Worm (Caenorhabditis elegans) whole organism, L2 larva: ENCODE data around the gene ebax-1.

Experiments
- C34F6.9 ChIP-seq: fragments of 150-350 bp; optimal IDR thresholded peaks from 2 replicates; lab custom pipeline; 2014; ENCODE audit warnings: missing biosample characterization, missing genetic modification characterization
- F13H6.1 ChIP-seq: sonication (generic microtip); optimal IDR thresholded peaks from 2 replicates; lab custom pipeline; 2016; ENCODE audit warnings: missing genetic modification characterization, missing compliant biosample characterization
- Y55F3AM.14 ChIP-seq: fragments of 200-800 bp; sonication (Bioruptor generic); optimal IDR thresholded peaks from 2 replicates; lab custom pipeline; 2018; ENCODE audit warnings: mild to moderate bottlenecking, missing genetic modification characterization, missing compliant biosample characterization
- alr-1 ChIP-seq: fragments of 150-350 bp; optimal IDR thresholded peaks from 2 replicates; lab custom pipeline; 2014; ENCODE audit warnings: missing biosample characterization, missing genetic modification characterization
- aly-2 ChIP-seq: fragments of 150-350 bp; optimal IDR thresholded peaks from 2 replicates; lab custom pipeline; 2014; ENCODE audit warnings: missing biosample characterization, missing genetic modification characterization
- blmp-1 ChIP-seq: sonication (generic microtip); optimal IDR thresholded peaks from 2 replicates; lab custom pipeline; 2017; ENCODE audit warnings: missing genetic modification characterization, mild to moderate bottlenecking, missing compliant biosample characterization, antibody characterized with exemption, moderate library complexity; ENCODE audit not compliant: insufficient read depth
- crh-2 ChIP-seq: sonication (generic microtip); optimal IDR thresholded peaks from 2 replicates; lab custom pipeline; 2017; ENCODE audit warnings: missing biosample characterization, missing genetic modification characterization
- dmd-4 ChIP-seq: sonication (generic microtip); optimal IDR thresholded peaks from 2 replicates; lab custom pipeline; 2017; ENCODE audit warnings: missing biosample characterization, missing genetic modification characterization
- elt-1 ChIP-seq: fragments of 150-350 bp; optimal IDR thresholded peaks from 2 replicates; lab custom pipeline; 2014; ENCODE audit warnings: missing biosample characterization, missing genetic modification characterization
- elt-3 ChIP-seq: sonication (generic microtip); optimal IDR thresholded peaks from 2 replicates; lab custom pipeline; 2017; ENCODE audit warnings: missing biosample characterization, missing genetic modification characterization
- gmeb-1 ChIP-seq: fragments of 150-350 bp; optimal IDR thresholded peaks from 2 replicates; lab custom pipeline; 2014; ENCODE audit warnings: missing biosample characterization, missing genetic modification characterization
- lin-11 ChIP-seq: fragments of 150-350 bp; sonication (generic microtip); optimal IDR thresholded peaks from 2 replicates; lab custom pipeline; 2014; ENCODE audit warnings: missing biosample characterization, missing genetic modification characterization, inconsistent platforms, mixed read lengths
- lin-13 ChIP-seq: fragments of 150-350 bp; optimal IDR thresholded peaks from 2 replicates; lab custom pipeline; 2014; ENCODE audit warnings: missing biosample characterization, missing genetic modification reagents, missing genetic modification characterization
- lin-39 ChIP-seq: fragments of 150-350 bp; optimal IDR thresholded peaks from 2 replicates; lab custom pipeline; 2014; ENCODE audit warnings: missing biosample characterization, missing genetic modification reagents, missing genetic modification characterization
- mab-5 ChIP-seq: fragments of 150-350 bp; optimal IDR thresholded peaks from 2 replicates; lab custom pipeline; 2014; ENCODE audit warnings: missing biosample characterization, missing genetic modification characterization
- nhr-10 ChIP-seq: sonication (generic microtip); optimal IDR thresholded peaks from 2 replicates; lab custom pipeline; 2017; ENCODE audit warnings: missing biosample characterization, missing genetic modification characterization
- nhr-11 ChIP-seq: fragments of 150-350 bp; optimal IDR thresholded peaks from 2 replicates; lab custom pipeline; 2014; ENCODE audit warnings: missing biosample characterization, missing genetic modification characterization
- nhr-129 ChIP-seq: fragments of 150-350 bp; optimal IDR thresholded peaks from 2 replicates; lab custom pipeline; 2014; ENCODE audit warnings: missing biosample characterization, missing genetic modification characterization
- nhr-21 ChIP-seq: fragments of 150-350 bp; optimal IDR thresholded peaks from 2 replicates; lab custom pipeline; 2014; ENCODE audit warnings: missing biosample characterization, missing genetic modification characterization
- nhr-23 ChIP-seq: fragments of 150-350 bp; optimal IDR thresholded peaks from 2 replicates; lab custom pipeline; 2014; ENCODE audit warnings: missing biosample characterization, missing genetic modification reagents, missing genetic modification characterization
- nhr-237 ChIP-seq: fragments of 150-350 bp; optimal IDR thresholded peaks from 2 replicates; lab custom pipeline; 2014; ENCODE audit warnings: missing biosample characterization, missing genetic modification characterization
- nhr-6 ChIP-seq: fragments of 150-350 bp; optimal IDR thresholded peaks from 2 replicates; lab custom pipeline; 2014; ENCODE audit warnings: missing biosample characterization, missing genetic modification characterization
- nhr-77 ChIP-seq: fragments of 150-350 bp; optimal IDR thresholded peaks from 2 replicates; lab custom pipeline; 2014; ENCODE audit warnings: missing biosample characterization, missing genetic modification characterization
- peb-1 ChIP-seq: fragments of 150-350 bp; optimal IDR thresholded peaks from 2 replicates; lab custom pipeline; 2014; ENCODE audit warnings: missing biosample characterization, missing genetic modification characterization
- sem-4 ChIP-seq: fragments of 150-350 bp; optimal IDR thresholded peaks from 2 replicates; lab custom pipeline; 2014; ENCODE audit warnings: missing biosample characterization, missing genetic modification reagents, missing genetic modification characterization
- skn-1 ChIP-seq: sonication (generic microtip); optimal IDR thresholded peaks from 2 replicates; lab custom pipeline; 2017; ENCODE audit warnings: missing biosample characterization, missing genetic modification characterization
- sma-3 ChIP-seq: sonication (generic microtip); optimal IDR thresholded peaks from 2 replicates; lab custom pipeline; 2016; ENCODE audit warnings: missing genetic modification reagents, missing genetic modification characterization, missing compliant biosample characterization
- sma-9 ChIP-seq, 2 experiments: fragments of 150-350 bp in 1 of 2; sonication (generic microtip) in 1 of 2; optimal IDR thresholded peaks; 2 replicates each; lab custom pipeline; 2014 to 2016; ENCODE audit warnings: missing genetic modification characterization in 2 of 2, mild to moderate bottlenecking in 1 of 2, missing biosample characterization in 1 of 2, missing compliant biosample characterization in 1 of 2, missing genetic modification reagents in 1 of 2, moderate library complexity in 1 of 2
- snpc-4 ChIP-seq: fragments of 150-350 bp; optimal IDR thresholded peaks from 2 replicates; lab custom pipeline; 2014; ENCODE audit warnings: missing biosample characterization, missing genetic modification characterization
- unc-55 ChIP-seq: fragments of 150-350 bp; sonication (generic microtip); optimal IDR thresholded peaks from 3 replicates; lab custom pipeline; 2014; ENCODE audit warnings: missing biosample characterization, missing genetic modification reagents, missing genetic modification characterization
- unc-62 ChIP-seq: fragments of 150-350 bp; optimal IDR thresholded peaks from 2 replicates; lab custom pipeline; 2014; ENCODE audit warnings: missing biosample characterization, missing genetic modification reagents, missing genetic modification characterization
- zag-1 ChIP-seq: fragments of 150-350 bp; optimal IDR thresholded peaks from 2 replicates; lab custom pipeline; 2014; ENCODE audit warnings: missing biosample characterization, missing genetic modification characterization
- ztf-11 ChIP-seq: sonication (generic microtip); optimal IDR thresholded peaks from 2 replicates; lab custom pipeline; 2017; ENCODE audit warnings: missing biosample characterization, missing genetic modification characterization

Gene ebax-1

ce11 chrIV:10261061-10261460 is 25.7 kb upstream of the ebax-1 start (continued):
- TF ChIP-seq skn-1, result no peak
- TF ChIP-seq alr-1 (tag; lab: Kevin White, UChicago), result no peak
- TF ChIP-seq nhr-21 (tag; lab: Kevin White, UChicago), result peak; percentile 63
- no peak for TF ChIP-seq F13H6.1
- no peak for TF ChIP-seq lin-39 (tag; lab: Kevin White, UChicago)
- TF ChIP-seq nhr-23 (tag; lab: Kevin White, UChicago), result no peak
- no peak for TF ChIP-seq unc-55
- no peak for TF ChIP-seq lin-13 (GFP tag; lab: Kevin White, UChicago)
- no peak for TF ChIP-seq nhr-11 (tag; lab: Kevin White, UChicago)
- no peak for TF ChIP-seq Y55F3AM.14 (GFP tag; lab: Kevin White, UChicago)
- no peak for TF ChIP-seq nhr-237
- no peak for TF ChIP-seq gmeb-1 (tag; lab: Kevin White, UChicago)
- TF ChIP-seq aly-2 (tag; lab: Kevin White, UChicago), result no peak
- TF ChIP-seq blmp-1 (tag; lab: Kevin White, UChicago), result peak; percentile 19
- TF ChIP-seq dmd-4 (tag; lab: Kevin White, UChicago), result no peak
- TF ChIP-seq elt-1 (tag; lab: Kevin White, UChicago), result peak; percentile 86
- TF ChIP-seq snpc-4 (tag; lab: Kevin White, UChicago), result no peak
- TF ChIP-seq elt-3 (tag; lab: Kevin White, UChicago), result no peak

- no peak for TF ChIP-seq sem-4
- peak; percentile 9 for TF ChIP-seq crh-2 (tag; lab: Kevin White, UChicago)
Observed at ce11 chrIV:10269137-10269933, 17.4 kb upstream of the ebax-1 start, which contains the start of the genes nspd-7 and Y43C5A.2. Gene nspd-7 (minus strand): TSS chrIV:10269187. Gene Y43C5A.2 (plus strand): TSS chrIV:10269883.

- TF ChIP-seq skn-1 (no peak), nhr-77 (tag; lab: Kevin White, UChicago) (no peak), unc-62 (GFP tag; lab: Kevin White, UChicago) (no peak), Y55F3AM.14 (GFP tag; lab: Kevin White, UChicago) (no peak), mab-5 (tag; lab: Kevin White, UChicago) (no peak), nhr-6 (tag; lab: Kevin White, UChicago) (no peak), sem-4 (no peak), ztf-11 (no peak), alr-1 (tag; lab: Kevin White, UChicago) (no peak), sma-9 (GFP tag; optimal IDR thresholded peaks at IDR 0.05; lab: Kevin White, UChicago) (no peak), sma-9 (tag; optimal IDR thresholded peaks at IDR 0.05; lab: Kevin White, UChicago) (no peak), dmd-4 (tag; lab: Kevin White, UChicago) (no peak), zag-1 (tag; lab: Kevin White, UChicago) (no peak), nhr-23 (tag; lab: Kevin White, UChicago) (no peak), nhr-21 (tag; lab: Kevin White, UChicago) (no peak)
- TF ChIP-seq, all 48 proteins: peak for 0
Observed at ce11 chrIV:10273360-10273759, 13.4 kb upstream of the ebax-1 start.

ce11 chrIV:10273781-10274313 is 12.9 kb upstream of the ebax-1 start, which contains the start of gene Y43C5A.3:
Gene Y43C5A.3 (plus strand): TSS chrIV:10274036.
- peak; percentile 21 for TF ChIP-seq sma-3 (GFP tag; lab: Kevin White, UChicago)
- TF ChIP-seq nhr-129 (tag; lab: Kevin White, UChicago), result peak; percentile 11
- TF ChIP-seq crh-2 (tag; lab: Kevin White, UChicago), result peak; percentile 13
- TF ChIP-seq nhr-10 (tag; lab: Kevin White, UChicago), result no peak

ce11 chrIV:10275050-10275449 is 11.7 kb upstream of the ebax-1 start:
- TF ChIP-seq nhr-6 (tag; lab: Kevin White, UChicago), result no peak

- TF ChIP-seq nhr-77 (tag; lab: Kevin White, UChicago), result no peak
- no peak for TF ChIP-seq peb-1 (tag; lab: Kevin White, UChicago)
- no peak for TF ChIP-seq C34F6.9 (tag; lab: Kevin White, UChicago)
- TF ChIP-seq lin-13 (GFP tag; lab: Kevin White, UChicago), result no peak
- no peak for TF ChIP-seq unc-62 (GFP tag; lab: Kevin White, UChicago)
- TF ChIP-seq lin-39 (tag; lab: Kevin White, UChicago), result no peak
- no peak for TF ChIP-seq lin-11 (tag; lab: Kevin White, UChicago)
Observed at ce11 chrIV:10276960-10277359, 9.8 kb upstream of the ebax-1 start, which contains the start of gene Y43C5A.7. Gene Y43C5A.7 (plus strand): TSS chrIV:10277260.
